Fruit fly (Drosophila melanogaster) whole organism, pupa: ENCODE results near the gene CG2202.

ENCODE experiments used
- CG8301 ChIP-seq: fragments of 200-800 bp; sonication (Bioruptor generic); optimal IDR thresholded peaks from 2 replicates; lab custom pipeline; 2018; ENCODE audit warnings: missing biosample characterization, mild to moderate bottlenecking, missing genetic modification characterization
- D1 ChIP-seq: fragments of 200-800 bp; sonication (Bioruptor generic); optimal IDR thresholded peaks from 2 replicates; lab custom pipeline; 2018; ENCODE audit warnings: missing biosample characterization, mild to moderate bottlenecking, missing genetic modification characterization, moderate library complexity

DNA sequence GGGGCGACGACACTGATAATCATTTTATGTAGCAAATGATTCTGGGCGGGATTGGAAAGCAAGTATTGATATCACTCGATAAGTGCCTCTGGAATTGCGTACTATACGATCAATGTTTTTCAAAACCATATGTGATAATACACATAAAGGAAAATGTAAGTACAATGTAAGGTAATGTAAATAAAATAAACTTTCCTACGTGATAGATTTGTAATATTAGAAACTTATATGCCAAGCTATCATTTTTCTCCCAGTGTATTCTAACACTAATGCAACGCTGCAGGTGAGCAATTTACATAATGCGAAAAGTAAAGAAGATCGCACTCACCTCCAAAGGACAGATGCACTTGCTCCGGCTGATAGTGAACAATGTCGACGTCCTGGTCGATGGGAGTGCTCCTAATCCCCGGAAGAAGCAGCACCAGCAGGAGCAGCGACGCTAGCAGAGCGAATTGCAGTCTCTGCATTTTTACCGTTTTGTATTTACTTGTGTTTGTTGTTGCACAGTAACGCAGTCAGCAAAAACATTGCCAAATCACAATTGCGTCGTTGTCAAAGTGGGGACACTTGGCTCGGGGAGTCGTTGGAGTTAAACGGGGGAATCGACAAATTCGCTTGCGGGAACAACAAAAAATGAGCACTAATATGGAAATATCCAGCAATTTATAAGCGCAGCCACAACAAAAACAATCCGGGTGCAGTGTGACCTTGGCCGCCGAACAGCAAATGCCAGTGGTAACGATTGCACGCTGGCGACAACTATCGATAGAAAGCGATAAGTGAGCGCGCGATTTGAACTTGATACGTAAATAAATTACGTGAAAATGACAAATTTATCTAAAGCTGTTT, 28.8 kb downstream of the CG2202 start, which contains the start of gene CG1637:
- TF ChIP-seq CG8301 (tag; lab: Kevin White, UChicago) (peak; percentile 32), D1 (tag; lab: Kevin White, UChicago) (no peak)
